Worm (Caenorhabditis elegans) whole organism, L3 larva: ENCODE measurements around the gene clec-173.

Experiments used
- R02D3.7 ChIP-seq: fragments of 150-350 bp; optimal IDR thresholded peaks from 2 replicates; lab custom pipeline; 2014; ENCODE audit warnings: missing biosample characterization, missing genetic modification characterization
- ZK546.5 ChIP-seq: sonication (generic microtip); optimal IDR thresholded peaks from 2 replicates; lab custom pipeline; 2017; ENCODE audit warnings: missing biosample characterization, missing genetic modification characterization
- aly-2 ChIP-seq: fragments of 150-350 bp; optimal IDR thresholded peaks from 2 replicates; lab custom pipeline; 2014; ENCODE audit warnings: missing biosample characterization, missing genetic modification characterization
- ceh-16 ChIP-seq: sonication (generic microtip); optimal IDR thresholded peaks from 2 replicates; lab custom pipeline; 2017; ENCODE audit warnings: missing biosample characterization, missing genetic modification characterization
- ceh-28 ChIP-seq: fragments of 150-350 bp; optimal IDR thresholded peaks from 2 replicates; lab custom pipeline; 2014; ENCODE audit warnings: missing biosample characterization, missing genetic modification reagents, missing genetic modification characterization
- ceh-82 ChIP-seq: fragments of 150-350 bp; optimal IDR thresholded peaks from 2 replicates; lab custom pipeline; 2014; ENCODE audit warnings: missing biosample characterization, missing genetic modification characterization
- ceh-9 ChIP-seq: sonication (generic microtip); optimal IDR thresholded peaks from 2 replicates; lab custom pipeline; 2018; ENCODE audit warnings: missing biosample characterization, missing genetic modification characterization
- daf-12 ChIP-seq: fragments of 150-350 bp; optimal IDR thresholded peaks from 2 replicates; lab custom pipeline; 2014; ENCODE audit warnings: missing biosample characterization, missing genetic modification reagents, missing genetic modification characterization
- egl-27 ChIP-seq: sonication (generic microtip); optimal IDR thresholded peaks from 4 replicates; lab custom pipeline; 2017; ENCODE audit warnings: missing biosample characterization, missing genetic modification reagents, missing genetic modification characterization
- egl-5 ChIP-seq: fragments of 150-350 bp; optimal IDR thresholded peaks from 2 replicates; lab custom pipeline; 2017; ENCODE audit warnings: missing biosample characterization, missing genetic modification reagents, missing genetic modification characterization, inconsistent platforms
- elt-1 ChIP-seq: fragments of 150-350 bp; optimal IDR thresholded peaks from 2 replicates; lab custom pipeline; 2014; ENCODE audit warnings: missing biosample characterization, missing genetic modification characterization
- elt-2 ChIP-seq: sonication (generic microtip); optimal IDR thresholded peaks from 2 replicates; lab custom pipeline; 2016; ENCODE audit warnings: missing genetic modification reagents, mild to moderate bottlenecking, missing genetic modification characterization, missing compliant biosample characterization
- elt-3 ChIP-seq, 3 experiments: fragments of 150-350 bp in 1 of 3; sonication (generic microtip) in 2 of 3; optimal IDR thresholded peaks; 2 replicates in 2 of 3; 4 replicates in 1 of 3; lab custom pipeline; 2014 to 2017; ENCODE audit warnings: missing biosample characterization in 3 of 3, missing genetic modification characterization in 3 of 3
- eor-1 ChIP-seq, 2 experiments: fragments of 150-350 bp; optimal IDR thresholded peaks; 2 replicates each; lab custom pipeline; 2014 to 2018; ENCODE audit warnings: missing biosample characterization in 2 of 2, missing genetic modification characterization in 2 of 2
- fkh-10 ChIP-seq: sonication (generic microtip); optimal IDR thresholded peaks from 2 replicates; lab custom pipeline; 2017; ENCODE audit warnings: missing biosample characterization, missing genetic modification reagents, missing genetic modification characterization
- fkh-2 ChIP-seq: fragments of 150-350 bp; optimal IDR thresholded peaks from 2 replicates; lab custom pipeline; 2014; ENCODE audit warnings: missing biosample characterization, missing genetic modification reagents, missing genetic modification characterization
- fos-1 ChIP-seq: fragments of 150-350 bp; optimal IDR thresholded peaks from 2 replicates; lab custom pipeline; 2014; ENCODE audit warnings: missing biosample characterization, missing genetic modification characterization
- hmg-11 ChIP-seq: sonication (generic microtip); optimal IDR thresholded peaks from 2 replicates; lab custom pipeline; 2016; ENCODE audit warnings: missing genetic modification characterization, missing compliant biosample characterization
- jun-1 ChIP-seq: fragments of 150-350 bp; optimal IDR thresholded peaks from 2 replicates; lab custom pipeline; 2014; ENCODE audit warnings: missing biosample characterization, missing genetic modification reagents, missing genetic modification characterization
- lin-15B ChIP-seq: fragments of 150-350 bp; optimal IDR thresholded peaks from 2 replicates; lab custom pipeline; 2014; ENCODE audit warnings: missing biosample characterization, missing genetic modification characterization
- lsy-12 ChIP-seq: sonication (generic microtip); optimal IDR thresholded peaks from 2 replicates; lab custom pipeline; 2016; ENCODE audit warnings: mild to moderate bottlenecking, missing genetic modification characterization, missing compliant biosample characterization
- mdl-1 ChIP-seq: fragments of 150-350 bp; optimal IDR thresholded peaks from 2 replicates; lab custom pipeline; 2014; ENCODE audit warnings: missing biosample characterization, missing genetic modification characterization
- mml-1 ChIP-seq: fragments of 150-350 bp; sonication (generic microtip); optimal IDR thresholded peaks from 3 replicates; lab custom pipeline; 2014; ENCODE audit warnings: missing biosample characterization, missing genetic modification characterization
- nfya-1 ChIP-seq: sonication (generic microtip); optimal IDR thresholded peaks from 2 replicates; lab custom pipeline; 2017; ENCODE audit warnings: missing genetic modification characterization, mild to moderate bottlenecking, missing compliant biosample characterization, antibody characterized with exemption, moderate library complexity; ENCODE audit not compliant: insufficient read depth
- nhr-11 ChIP-seq: fragments of 150-350 bp; optimal IDR thresholded peaks from 2 replicates; lab custom pipeline; 2014; ENCODE audit warnings: missing biosample characterization, missing genetic modification characterization
- nhr-12 ChIP-seq: fragments of 150-350 bp; optimal IDR thresholded peaks from 2 replicates; lab custom pipeline; 2014; ENCODE audit warnings: missing biosample characterization, missing genetic modification characterization
- nhr-23 ChIP-seq: fragments of 150-350 bp; optimal IDR thresholded peaks from 2 replicates; lab custom pipeline; 2014; ENCODE audit warnings: missing biosample characterization, missing genetic modification reagents, missing genetic modification characterization
- nhr-237 ChIP-seq: fragments of 150-350 bp; optimal IDR thresholded peaks from 2 replicates; lab custom pipeline; 2014; ENCODE audit warnings: missing biosample characterization, missing genetic modification characterization
- nhr-25 ChIP-seq: sonication (generic microtip); optimal IDR thresholded peaks from 2 replicates; lab custom pipeline; 2017; ENCODE audit warnings: missing biosample characterization, missing genetic modification characterization
- nhr-28 ChIP-seq: fragments of 150-350 bp; optimal IDR thresholded peaks from 2 replicates; lab custom pipeline; 2014; ENCODE audit warnings: missing biosample characterization, missing genetic modification characterization
- nhr-43 ChIP-seq: sonication (generic microtip); optimal IDR thresholded peaks from 2 replicates; lab custom pipeline; 2016; ENCODE audit warnings: mild to moderate bottlenecking, missing genetic modification characterization, missing compliant biosample characterization; ENCODE audit not compliant: poor library complexity, severe bottlenecking
- nhr-67 ChIP-seq: fragments of 150-350 bp; optimal IDR thresholded peaks from 2 replicates; lab custom pipeline; 2014; ENCODE audit warnings: missing biosample characterization, missing genetic modification characterization
- nhr-76 ChIP-seq: fragments of 150-350 bp; sonication (generic microtip); optimal IDR thresholded peaks from 5 replicates; lab custom pipeline; 2014; ENCODE audit warnings: missing biosample characterization, missing genetic modification characterization
- nhr-77 ChIP-seq: fragments of 150-350 bp; optimal IDR thresholded peaks from 2 replicates; lab custom pipeline; 2014; ENCODE audit warnings: missing biosample characterization, missing genetic modification characterization
- pha-4 ChIP-seq: fragments of 150-350 bp; optimal IDR thresholded peaks from 2 replicates; lab custom pipeline; 2014; ENCODE audit warnings: missing biosample characterization, missing genetic modification reagents, missing genetic modification characterization
- pqm-1 ChIP-seq: fragments of 150-350 bp; optimal IDR thresholded peaks from 2 replicates; lab custom pipeline; 2017; ENCODE audit warnings: missing biosample characterization, missing genetic modification characterization, inconsistent platforms
- sea-2 ChIP-seq: fragments of 150-350 bp; sonication (generic microtip); optimal IDR thresholded peaks from 4 replicates; lab custom pipeline; 2014; ENCODE audit warnings: missing biosample characterization, missing genetic modification reagents, missing genetic modification characterization
- skn-1 ChIP-seq: fragments of 150-350 bp; optimal IDR thresholded peaks from 2 replicates; lab custom pipeline; 2014; ENCODE audit warnings: missing biosample characterization, missing genetic modification characterization
- snpc-4 ChIP-seq: fragments of 150-350 bp; optimal IDR thresholded peaks from 2 replicates; lab custom pipeline; 2014; ENCODE audit warnings: missing biosample characterization, missing genetic modification characterization
- tbx-2 ChIP-seq: sonication (generic microtip); optimal IDR thresholded peaks from 2 replicates; lab custom pipeline; 2016; ENCODE audit warnings: mild to moderate bottlenecking, missing genetic modification characterization, missing compliant biosample characterization
- unc-39 ChIP-seq: sonication (generic microtip); optimal IDR thresholded peaks from 4 replicates; lab custom pipeline; 2017; ENCODE audit warnings: missing biosample characterization, missing genetic modification characterization
- unc-62 ChIP-seq: fragments of 150-350 bp; sonication (generic microtip); optimal IDR thresholded peaks from 4 replicates; lab custom pipeline; 2014; ENCODE audit warnings: missing biosample characterization, missing genetic modification reagents, missing genetic modification characterization
- zag-1 ChIP-seq: fragments of 150-350 bp; optimal IDR thresholded peaks from 2 replicates; lab custom pipeline; 2014; ENCODE audit warnings: missing biosample characterization, missing genetic modification characterization
- ztf-11 ChIP-seq: fragments of 150-350 bp; optimal IDR thresholded peaks from 2 replicates; lab custom pipeline; 2014; ENCODE audit warnings: missing biosample characterization, missing genetic modification characterization
- ztf-4 ChIP-seq: fragments of 150-350 bp; optimal IDR thresholded peaks from 2 replicates; lab custom pipeline; 2014; ENCODE audit warnings: missing biosample characterization, missing genetic modification characterization

The clec-173 gene

DNA sequence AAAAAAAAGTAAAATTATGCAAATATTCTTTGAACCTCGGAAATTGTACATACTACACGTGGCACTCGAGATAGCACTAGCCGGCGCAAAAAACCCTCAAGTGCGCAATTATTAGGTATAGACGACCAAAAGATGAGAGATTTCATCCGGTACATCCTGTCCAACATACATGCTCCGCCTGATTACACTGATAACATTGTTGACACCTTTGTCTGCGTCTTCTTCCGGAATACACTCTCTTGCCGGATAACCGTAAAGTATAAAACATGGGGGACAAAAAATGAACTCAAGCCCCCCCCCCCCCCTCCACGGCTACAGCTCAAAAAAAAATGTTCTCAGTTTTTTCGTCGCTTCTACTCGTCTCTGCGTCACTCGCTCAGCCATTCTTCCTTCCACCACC is 30.8 kb upstream of the clec-173 start, which contains the start of gene W08E12.6:
Gene W08E12.6 (plus strand): TSS at position 301 of the 400 bp plus-strand sequence.
- TF ChIP-seq nhr-12 (tag; lab: Kevin White, UChicago) (no peak), unc-39 (tag; lab: Kevin White, UChicago) (no peak), nhr-67 (tag; lab: Kevin White, UChicago) (no peak), fos-1 (tag; lab: Kevin White, UChicago) (no peak), pqm-1 (no peak), ceh-28 (tag; lab: Kevin White, UChicago) (no peak)

DNA sequence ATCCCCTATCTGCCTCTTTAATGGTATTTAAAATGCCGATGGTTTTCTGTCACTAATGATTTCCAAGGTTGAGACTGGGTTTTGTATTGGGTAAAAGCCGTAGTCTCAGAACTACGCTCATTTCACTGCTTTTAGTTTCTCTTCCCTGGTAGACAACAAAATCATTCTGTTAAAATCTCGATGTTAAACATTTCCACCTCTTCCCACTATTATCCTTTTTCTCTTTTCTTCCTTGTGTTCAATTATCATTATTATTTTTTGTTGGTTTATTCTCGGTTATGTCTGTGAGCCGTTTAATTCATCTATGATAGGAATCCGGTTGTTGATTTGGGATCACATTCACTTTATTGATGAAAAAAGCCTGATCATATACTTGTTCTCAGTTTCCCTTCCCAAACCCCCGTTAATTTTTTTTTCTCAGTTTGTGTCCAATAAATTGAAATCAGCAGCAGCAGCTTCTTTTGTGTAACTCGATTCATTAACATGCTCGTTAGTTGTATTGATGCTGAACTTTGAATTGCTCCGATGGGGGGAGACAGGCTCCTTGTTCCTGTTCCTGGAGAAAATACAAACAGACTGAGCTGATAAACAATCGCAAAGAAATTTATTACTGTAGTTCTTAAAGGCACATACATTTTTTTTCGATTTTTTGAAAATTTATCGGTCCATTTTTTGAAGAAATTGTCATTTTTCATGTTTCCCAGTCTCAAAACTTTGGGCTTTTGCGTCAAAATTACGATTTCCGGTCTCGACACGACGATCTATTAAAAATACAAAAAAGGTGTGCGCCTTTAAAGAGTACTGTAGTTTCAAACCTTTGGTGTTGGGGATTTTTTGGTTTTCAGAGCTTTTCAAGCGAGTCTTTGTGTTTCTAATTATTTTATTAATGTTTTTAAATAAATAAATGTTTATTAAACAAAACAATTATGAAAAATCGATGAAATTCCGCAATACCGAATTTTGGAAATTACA is 29.4 kb upstream of the clec-173 start:
- TF ChIP-seq daf-12: no peak
- TF ChIP-seq ceh-82 (tag; lab: Kevin White, UChicago): no peak
- no peak for TF ChIP-seq egl-27 (tag; lab: Kevin White, UChicago)

DNA sequence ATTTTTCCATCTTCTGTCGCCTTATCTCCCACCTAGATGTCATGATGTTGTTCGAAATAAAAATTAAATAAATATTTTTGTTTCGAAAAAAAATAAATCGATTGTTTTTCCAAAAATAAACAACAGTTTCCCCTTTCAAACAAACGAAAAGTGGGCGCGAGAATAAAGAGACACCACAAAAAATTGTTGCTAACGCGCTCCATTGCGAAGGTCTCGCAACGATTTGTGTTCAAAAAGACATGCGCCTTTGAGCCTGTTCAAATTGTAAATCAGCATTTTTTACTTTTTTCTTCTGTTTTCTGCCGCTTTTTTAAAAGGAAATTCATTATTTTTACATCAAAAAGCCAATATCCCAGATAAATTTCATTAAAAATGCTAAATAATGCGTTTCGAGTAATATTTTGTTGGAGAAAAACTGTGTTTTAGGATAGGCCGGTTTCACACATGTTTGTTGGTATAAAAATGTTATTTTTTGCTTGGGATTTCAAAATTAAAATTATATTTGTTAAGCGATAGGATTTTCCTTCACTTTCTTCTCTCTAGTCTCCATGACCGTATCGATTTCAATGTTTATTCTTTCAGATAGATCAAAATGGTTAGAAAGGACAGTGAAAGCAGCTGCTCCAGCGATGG is 27.2 kb upstream of the clec-173 start, which contains the start of gene W08E12.7:
Gene W08E12.7 (plus strand): TSS at position 583 of the 633 bp plus-strand sequence.
- TF ChIP-seq zag-1 (tag; lab: Kevin White, UChicago) (no peak), daf-12 (no peak), fkh-10 (GFP tag; lab: Kevin White, UChicago) (peak; percentile 87), egl-5 (tag; lab: Kevin White, UChicago) (peak; percentile 74), pha-4 (tag; lab: Kevin White, UChicago) (peak; percentile 100), aly-2 (no peak), elt-2 (tag; lab: Kevin White, UChicago) (peak; percentile 71), ztf-11 (tag; lab: Kevin White, UChicago) (no peak), nhr-25 (tag; lab: Kevin White, UChicago) (peak; percentile 95), ZK546.5 (tag; lab: Kevin White, UChicago) (peak; percentile 26), ztf-4 (tag; lab: Kevin White, UChicago) (peak; percentile 51), ceh-28 (tag; lab: Kevin White, UChicago) (peak; percentile 83), lin-15B (tag; lab: Kevin White, UChicago) (peak; percentile 99), fos-1 (tag; lab: Kevin White, UChicago) (peak; percentile 32), ceh-82 (tag; lab: Kevin White, UChicago) (peak; percentile 66), snpc-4 (tag; lab: Kevin White, UChicago) (peak; percentile 93), sea-2 (GFP tag; lab: Kevin White, UChicago) (no peak), nhr-23 (tag; lab: Kevin White, UChicago) (peak; percentile 97), ceh-16 (tag; lab: Kevin White, UChicago) (no peak), nhr-12 (tag; lab: Kevin White, UChicago) (no peak), hmg-11 (tag; lab: Kevin White, UChicago) (peak; percentile 50), egl-27 (tag; lab: Kevin White, UChicago) (peak; percentile 5), mml-1 (no peak), nhr-67 (tag; lab: Kevin White, UChicago) (peak; percentile 31), lsy-12 (tag; lab: Kevin White, UChicago) (peak; percentile 76), elt-3 (tag; optimal IDR thresholded peaks at IDR 0.05; lab: Kevin White, UChicago) (peak in 1 of 3 experiments; percentile 31), nhr-11 (tag; lab: Kevin White, UChicago) (peak; percentile 82), tbx-2 (tag; lab: Kevin White, UChicago) (peak; percentile 38), nhr-76 (tag; lab: Kevin White, UChicago) (peak; percentile 51), jun-1 (tag; lab: Kevin White, UChicago) (peak; percentile 89), nhr-43 (tag; lab: Kevin White, UChicago) (peak; percentile 83), nfya-1 (peak; percentile 93), skn-1 (peak; percentile 81), fkh-2 (no peak), nhr-237 (tag; lab: Kevin White, UChicago) (no peak), nhr-77 (tag; lab: Kevin White, UChicago) (peak; percentile 63), eor-1 (tag; optimal IDR thresholded peaks at IDR 0.05; lab: Kevin White, UChicago) (no peak), elt-1 (no peak), nhr-28 (tag; lab: Kevin White, UChicago) (peak; percentile 27), ceh-9 (no peak), unc-62 (GFP tag; lab: Kevin White, UChicago) (peak; percentile 52), mdl-1 (tag; lab: Kevin White, UChicago) (peak; percentile 24), pqm-1 (peak; percentile 80), R02D3.7 (tag; lab: Kevin White, UChicago) (peak; percentile 81)
